Worm (Caenorhabditis elegans) whole organism, L4 larva: ENCODE measurements around the gene F47B8.10.

Experiments
- F37D6.2 ChIP-seq: sonication (generic microtip); optimal IDR thresholded peaks from 2 replicates; lab custom pipeline; 2016; ENCODE audit warnings: mild to moderate bottlenecking, missing genetic modification characterization, missing compliant biosample characterization
- F49E8.2 ChIP-seq: sonication (generic microtip); optimal IDR thresholded peaks from 2 replicates; lab custom pipeline; 2016; ENCODE audit warnings: missing compliant biosample characterization, mild to moderate bottlenecking, missing genetic modification characterization, borderline replicate concordance
- T20F7.1 ChIP-seq: fragments of 200-800 bp; sonication (Bioruptor generic); optimal IDR thresholded peaks from 2 replicates; lab custom pipeline; 2018; ENCODE audit warnings: mild to moderate bottlenecking, missing genetic modification characterization, missing compliant biosample characterization
- T26A8.4 ChIP-seq: fragments of 200-800 bp; sonication (Bioruptor generic); IDR thresholded peaks from 2 replicates; pipeline ENCODE4 v1.3.6; 2022; ENCODE audit warnings: missing genetic modification characterization, missing compliant biosample characterization
- Y48G9A.11 ChIP-seq: fragments of 200-800 bp; sonication (Bioruptor generic); IDR thresholded peaks from 2 replicates; pipeline ENCODE4 v1.3.6; 2022; ENCODE audit warnings: missing genetic modification reagents, missing genetic modification characterization, missing compliant biosample characterization
- Y5F2A.4 ChIP-seq: fragments of 200-800 bp; sonication (Bioruptor generic); optimal IDR thresholded peaks from 2 replicates; lab custom pipeline; 2018; ENCODE audit warnings: mild to moderate bottlenecking, missing genetic modification characterization, missing compliant biosample characterization
- ama-1 ChIP-seq: fragments of 150-350 bp; optimal IDR thresholded peaks from 2 replicates; lab custom pipeline; 2014; ENCODE audit warnings: inconsistent platforms, mixed read lengths
- arid-1 ChIP-seq: fragments of 200-800 bp; sonication (Bioruptor generic); conservative IDR thresholded peaks from 2 replicates; pipeline ENCODE4 v1.3.6; 2022; ENCODE audit warnings: missing genetic modification reagents, missing genetic modification characterization, missing compliant biosample characterization
- cey-2 ChIP-seq: sonication (generic microtip); optimal IDR thresholded peaks from 3 replicates; lab custom pipeline; 2017; ENCODE audit warnings: missing genetic modification characterization, mild to moderate bottlenecking, missing compliant biosample characterization, antibody characterized with exemption, borderline replicate concordance; ENCODE audit not compliant: insufficient read depth
- daf-16 ChIP-seq, 3 experiments: sonication (generic microtip); optimal IDR thresholded peaks; 2 replicates each; lab custom pipeline; 2016 to 2017; ENCODE audit warnings: missing genetic modification characterization in 3 of 3, missing genetic modification reagents in 3 of 3, mild to moderate bottlenecking in 2 of 3, missing compliant biosample characterization in 2 of 3, missing biosample characterization in 1 of 3, moderate library complexity in 1 of 3
- dpl-1 ChIP-seq: fragments of 150-350 bp; optimal IDR thresholded peaks from 2 replicates; lab custom pipeline; 2014; ENCODE audit warnings: missing biosample characterization, missing genetic modification reagents, missing genetic modification characterization
- duxl-1 ChIP-seq: sonication (generic microtip); optimal IDR thresholded peaks from 2 replicates; lab custom pipeline; 2016; ENCODE audit warnings: mild to moderate bottlenecking, missing genetic modification characterization, moderate library complexity, missing compliant biosample characterization; ENCODE audit not compliant: poor library complexity
- dve-1 ChIP-seq: sonication (generic microtip); optimal IDR thresholded peaks from 2 replicates; lab custom pipeline; 2017; ENCODE audit warnings: antibody characterized with exemption, mild to moderate bottlenecking, missing genetic modification characterization, missing compliant biosample characterization; ENCODE audit not compliant: insufficient read depth
- fkh-10 ChIP-seq: fragments of 150-350 bp; optimal IDR thresholded peaks from 2 replicates; lab custom pipeline; 2014; ENCODE audit warnings: missing biosample characterization, missing genetic modification reagents, missing genetic modification characterization
- hlh-11 ChIP-seq: fragments of 200-800 bp; sonication (Bioruptor generic); optimal IDR thresholded peaks from 2 replicates; lab custom pipeline; 2018; ENCODE audit warnings: mild to moderate bottlenecking, missing genetic modification characterization, missing compliant biosample characterization
- hlh-30 ChIP-seq: sonication (generic microtip); optimal IDR thresholded peaks from 2 replicates; lab custom pipeline; 2017; ENCODE audit warnings: antibody characterized with exemption, mild to moderate bottlenecking, missing genetic modification characterization, missing compliant biosample characterization; ENCODE audit not compliant: insufficient read depth
- jun-1 ChIP-seq: fragments of 150-350 bp; optimal IDR thresholded peaks from 2 replicates; lab custom pipeline; 2014; ENCODE audit warnings: missing biosample characterization, missing genetic modification reagents, missing genetic modification characterization
- lim-7 ChIP-seq: fragments of 200-800 bp; sonication (Bioruptor generic); IDR thresholded peaks from 2 replicates; pipeline ENCODE4 v1.3.6; 2022; ENCODE audit warnings: missing genetic modification characterization, missing compliant biosample characterization
- lin-29 ChIP-seq: fragments of 200-800 bp; sonication (Bioruptor generic); IDR thresholded peaks from 2 replicates; pipeline ENCODE4 v1.3.6; 2022; ENCODE audit warnings: missing genetic modification reagents, missing genetic modification characterization, missing compliant biosample characterization
- lin-38 ChIP-seq: fragments of 200-800 bp; sonication (Bioruptor generic); IDR thresholded peaks from 2 replicates; pipeline ENCODE4 v1.3.6; 2022; ENCODE audit warnings: missing genetic modification reagents, missing genetic modification characterization, missing compliant biosample characterization
- lin-39 ChIP-seq: fragments of 150-350 bp; optimal IDR thresholded peaks from 2 replicates; lab custom pipeline; 2014; ENCODE audit warnings: missing biosample characterization, missing genetic modification reagents, missing genetic modification characterization
- lsy-2 ChIP-seq, 2 experiments: fragments of 150-350 bp in 1 of 2; sonication (generic microtip) in 1 of 2; optimal IDR thresholded peaks; 2 replicates each; lab custom pipeline; 2014 to 2017; ENCODE audit warnings: missing biosample characterization in 2 of 2, missing genetic modification characterization in 2 of 2
- madf-9 ChIP-seq: fragments of 200-800 bp; sonication (Bioruptor generic); conservative IDR thresholded peaks from 2 replicates; pipeline ENCODE4 v1.3.6; 2022; ENCODE audit warnings: missing genetic modification reagents, missing genetic modification characterization, missing compliant biosample characterization
- mdl-1 ChIP-seq, 2 experiments: fragments of 150-350 bp in 1 of 2; sonication (generic microtip) in 1 of 2; optimal IDR thresholded peaks; 2 replicates each; lab custom pipeline; 2014 to 2017; ENCODE audit warnings: missing biosample characterization in 2 of 2, missing genetic modification characterization in 2 of 2
- mep-1 ChIP-seq: fragments of 150-350 bp; sonication (generic microtip); optimal IDR thresholded peaks from 3 replicates; lab custom pipeline; 2014; ENCODE audit warnings: missing biosample characterization, missing genetic modification characterization
- mes-2 ChIP-seq: sonication (generic microtip); optimal IDR thresholded peaks from 2 replicates; lab custom pipeline; 2016; ENCODE audit warnings: missing genotype, mild to moderate bottlenecking, missing genetic modification characterization, missing compliant biosample characterization; ENCODE audit not compliant: poor library complexity, severe bottlenecking
- nhr-102 ChIP-seq: sonication (generic microtip); optimal IDR thresholded peaks from 2 replicates; lab custom pipeline; 2016; ENCODE audit warnings: mild to moderate bottlenecking, missing genetic modification characterization, moderate library complexity, missing compliant biosample characterization
- nhr-28 ChIP-seq: fragments of 150-350 bp; optimal IDR thresholded peaks from 2 replicates; lab custom pipeline; 2014; ENCODE audit warnings: missing biosample characterization, missing genetic modification characterization
- nhr-48 ChIP-seq: sonication (generic microtip); optimal IDR thresholded peaks from 2 replicates; lab custom pipeline; 2016; ENCODE audit warnings: mild to moderate bottlenecking, missing genetic modification characterization, missing compliant biosample characterization
- nhr-6 ChIP-seq: fragments of 150-350 bp; optimal IDR thresholded peaks from 2 replicates; lab custom pipeline; 2014; ENCODE audit warnings: missing biosample characterization, missing genetic modification characterization
- nhr-77 ChIP-seq: fragments of 150-350 bp; optimal IDR thresholded peaks from 2 replicates; lab custom pipeline; 2014; ENCODE audit warnings: missing biosample characterization, missing genetic modification characterization
- php-3 ChIP-seq: fragments of 200-800 bp; sonication (Bioruptor generic); IDR thresholded peaks from 2 replicates; pipeline ENCODE4 v1.3.6; 2022; ENCODE audit warnings: missing genetic modification reagents, missing genetic modification characterization, missing compliant biosample characterization
- sdz-12 ChIP-seq: fragments of 200-800 bp; sonication (Bioruptor generic); optimal IDR thresholded peaks from 2 replicates; lab custom pipeline; 2018; ENCODE audit warnings: mild to moderate bottlenecking, missing genetic modification characterization, missing compliant biosample characterization
- snpc-4 ChIP-seq: fragments of 150-350 bp; optimal IDR thresholded peaks from 2 replicates; lab custom pipeline; 2014; ENCODE audit warnings: missing biosample characterization, missing genetic modification characterization
- spr-3 ChIP-seq: fragments of 200-800 bp; sonication (Bioruptor generic); optimal IDR thresholded peaks from 2 replicates; lab custom pipeline; 2018; ENCODE audit warnings: mild to moderate bottlenecking, missing genetic modification characterization, missing compliant biosample characterization
- unc-39 ChIP-seq: sonication (generic microtip); optimal IDR thresholded peaks from 2 replicates; lab custom pipeline; 2017; ENCODE audit warnings: missing biosample characterization, missing genetic modification characterization
- zip-2 ChIP-seq: fragments of 150-350 bp; optimal IDR thresholded peaks from 2 replicates; lab custom pipeline; 2014; ENCODE audit warnings: missing biosample characterization, missing genetic modification characterization

The F47B8.10 gene

ce11 chrV:14355738-14356368 lies 14.1 kb downstream of the F47B8.10 start, which contains the start of gene cyn-1 (continued):
- TF ChIP-seq lin-29 (GFP tag; lab: Robert Waterston, UW): no peak
- TF ChIP-seq dve-1 (tag; lab: Kevin White, UChicago): peak; percentile 85
- peak; percentile 84 for TF ChIP-seq lin-38 (GFP tag; lab: Robert Waterston, UW)
- peak; percentile 10 for TF ChIP-seq ama-1 (lab: Kevin White, UChicago)
- no peak for TF ChIP-seq php-3
- no peak for TF ChIP-seq cey-2 (tag; lab: Kevin White, UChicago)
- TF ChIP-seq nhr-102 (tag; lab: Kevin White, UChicago): peak; percentile 71
- no peak for TF ChIP-seq sdz-12 (GFP tag; lab: Kevin White, UChicago)
- peak; percentile 51 for TF ChIP-seq nhr-28
- 0 out of 2 replicates have a peak, but pooled peaks have one; percentile 14 for TF ChIP-seq arid-1 (GFP tag; lab: Robert Waterston, UW)
- TF ChIP-seq hlh-30 (tag; lab: Kevin White, UChicago): peak; percentile 52
- peak; percentile 24 for TF ChIP-seq nhr-48 (tag; lab: Kevin White, UChicago)
- TF ChIP-seq nhr-77: peak; percentile 54
- TF ChIP-seq F37D6.2 (tag; lab: Kevin White, UChicago): peak; percentile 40
- TF ChIP-seq duxl-1 (tag; lab: Kevin White, UChicago): peak; percentile 61
- TF ChIP-seq dpl-1 (GFP tag; lab: Kevin White, UChicago): peak; percentile 97
- TF ChIP-seq T20F7.1: peak; percentile 72
- peak; percentile 86 for TF ChIP-seq mep-1 (tag; lab: Kevin White, UChicago)
- peak in 1 of 2 experiments; percentile 93 for TF ChIP-seq lsy-2 (tag; optimal IDR thresholded peaks at IDR 0.05; lab: Kevin White, UChicago)
- TF ChIP-seq nhr-6 (tag; lab: Kevin White, UChicago): peak; percentile 96
- TF ChIP-seq F49E8.2 (tag; lab: Kevin White, UChicago): peak; percentile 1
- peak; percentile 54 for TF ChIP-seq jun-1 (tag; lab: Kevin White, UChicago)
- no peak for TF ChIP-seq lin-39
- TF ChIP-seq Y48G9A.11 (GFP tag; lab: Robert Waterston, UW): no peak
- TF ChIP-seq daf-16 (GFP tag; optimal IDR thresholded peaks at IDR 0.05; lab: Kevin White, UChicago): no peak
- peak; percentile 20 for TF ChIP-seq daf-16 (tag; optimal IDR thresholded peaks at IDR 0.05; lab: Kevin White, UChicago)
- peak; percentile 43; the same call in 1 of the 2 replicates for TF ChIP-seq madf-9 (GFP tag; lab: Robert Waterston, UW)
- peak in 1 of 2 experiments; percentile 20 for TF ChIP-seq mdl-1 (tag; optimal IDR thresholded peaks at IDR 0.05; lab: Kevin White, UChicago)
- TF ChIP-seq zip-2 (tag; lab: Kevin White, UChicago): peak; percentile 38

ce11 chrV:14358577-14358976 lies 16.8 kb downstream of the F47B8.10 start, which contains the start of gene Y49A3A.4:
Y49A3A.4 (minus strand) TSS chrV:14358890.
- TF ChIP-seq spr-3 (peak; percentile 11), mep-1 (tag; lab: Kevin White, UChicago) (peak; percentile 21), hlh-11 (tag; lab: Kevin White, UChicago) (peak; percentile 23), mes-2 (peak; percentile 39), snpc-4 (tag; lab: Kevin White, UChicago) (peak; percentile 70), dve-1 (tag; lab: Kevin White, UChicago) (peak; percentile 19), lim-7 (GFP tag; lab: Robert Waterston, UW) (no peak), hlh-30 (tag; lab: Kevin White, UChicago) (peak; percentile 35), T26A8.4 (peak; percentile 63), unc-39 (tag; lab: Kevin White, UChicago) (no peak), daf-16 (GFP tag; optimal IDR thresholded peaks at IDR 0.05; lab: Kevin White, UChicago) (no peak), daf-16 (tag; optimal IDR thresholded peaks at IDR 0.05; lab: Kevin White, UChicago) (peak; percentile 42), Y5F2A.4 (GFP tag; lab: Kevin White, UChicago) (peak; percentile 0), fkh-10 (no peak)
